Worm (Caenorhabditis elegans): Measurements from ENCODE around the gene ZK1290.14.

Gene ZK1290.14

DNA sequence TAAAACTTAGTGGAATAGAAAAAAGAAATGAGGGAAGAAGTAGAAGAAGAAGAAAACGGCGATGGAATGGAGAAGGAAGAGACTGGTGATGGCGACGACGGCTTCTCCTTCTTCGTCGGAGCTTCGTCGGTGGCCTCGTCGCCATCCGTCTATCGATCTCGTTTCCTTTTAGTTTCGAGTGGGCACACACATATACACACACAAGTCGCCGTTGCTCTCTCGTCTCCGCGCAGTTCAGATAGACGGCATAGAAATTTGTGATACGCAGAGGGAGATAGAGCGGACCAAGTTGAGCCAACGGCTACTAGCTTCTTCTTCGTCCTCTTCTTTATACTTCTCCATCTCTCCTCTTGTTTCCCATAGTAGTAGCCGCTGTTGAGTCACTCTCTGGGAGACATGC is 37.8 kb upstream of the ZK1290.14 start:
- TF ChIP-seq jun-1 (tag; optimal IDR thresholded peaks at IDR 0.05) (no peak), nfya-1 (tag; optimal IDR thresholded peaks at IDR 0.05; ENCODE audit: insufficient read depth) (peak; percentile 55), nhr-25 (tag; optimal IDR thresholded peaks at IDR 0.05) (no peak), hmg-11 (tag; optimal IDR thresholded peaks at IDR 0.05) (peak; percentile 35), daf-12 (tag; optimal IDR thresholded peaks at IDR 0.05) (no peak), fkh-10 (GFP tag; optimal IDR thresholded peaks at IDR 0.05) (peak; percentile 38), nhr-76 (tag; optimal IDR thresholded peaks at IDR 0.05) (no peak), tbx-2 (tag; optimal IDR thresholded peaks at IDR 0.05) (peak; percentile 20), lin-39 (tag; optimal IDR thresholded peaks at IDR 0.05) (peak; percentile 28), nhr-11 (tag; optimal IDR thresholded peaks at IDR 0.05) (no peak), sea-2 (GFP tag; optimal IDR thresholded peaks at IDR 0.05) (no peak), ztf-4 (tag; optimal IDR thresholded peaks at IDR 0.05) (no peak), skn-1 (tag; optimal IDR thresholded peaks at IDR 0.05) (peak; percentile 50)

DNA sequence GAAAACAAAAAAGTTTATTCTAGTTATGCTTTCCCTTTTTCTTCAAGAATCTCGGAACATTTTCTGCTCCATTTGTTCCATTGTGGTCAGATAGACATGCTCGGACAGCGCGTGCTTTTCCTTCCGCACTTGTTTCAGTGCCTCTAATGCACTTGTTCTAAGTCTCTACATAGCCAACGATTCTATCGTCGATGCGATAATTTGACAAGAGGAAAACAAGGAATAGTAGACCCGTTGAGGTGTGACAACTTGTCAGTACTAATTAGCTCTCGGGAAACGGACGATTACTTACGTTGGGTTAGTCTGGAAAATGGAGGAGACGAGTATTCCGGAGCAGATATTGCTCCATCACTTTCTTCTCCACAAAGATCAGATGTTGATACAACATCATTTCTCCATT is 32.9 kb upstream of the ZK1290.14 start:
- TF ChIP-seq snpc-4 (tag; optimal IDR thresholded peaks at IDR 0.05) (no peak), ztf-11 (tag; optimal IDR thresholded peaks at IDR 0.05) (no peak), elt-3 (tag; optimal IDR thresholded peaks at IDR 0.05) (no peak), egl-5 (tag; optimal IDR thresholded peaks at IDR 0.05) (no peak), eor-1 (tag; optimal IDR thresholded peaks at IDR 0.05) (no peak), daf-12 (tag; optimal IDR thresholded peaks at IDR 0.05) (no peak), mdl-1 (tag; optimal IDR thresholded peaks at IDR 0.05) (no peak), nhr-77 (tag; optimal IDR thresholded peaks at IDR 0.05) (no peak), ama-1 (optimal IDR thresholded peaks at IDR 0.05) (no peak), jun-1 (tag; optimal IDR thresholded peaks at IDR 0.05) (no peak), nhr-76 (tag; optimal IDR thresholded peaks at IDR 0.05) (no peak), skn-1 (tag; optimal IDR thresholded peaks at IDR 0.05) (no peak), unc-62 (GFP tag; optimal IDR thresholded peaks at IDR 0.05) (no peak), nhr-23 (tag; optimal IDR thresholded peaks at IDR 0.05) (no peak), mml-1 (tag; optimal IDR thresholded peaks at IDR 0.05) (no peak), nhr-67 (tag; optimal IDR thresholded peaks at IDR 0.05) (no peak), R02D3.7 (tag; optimal IDR thresholded peaks at IDR 0.05) (no peak), ztf-4 (tag; optimal IDR thresholded peaks at IDR 0.05) (no peak), pqm-1 (tag; optimal IDR thresholded peaks at IDR 0.05) (no peak)

DNA sequence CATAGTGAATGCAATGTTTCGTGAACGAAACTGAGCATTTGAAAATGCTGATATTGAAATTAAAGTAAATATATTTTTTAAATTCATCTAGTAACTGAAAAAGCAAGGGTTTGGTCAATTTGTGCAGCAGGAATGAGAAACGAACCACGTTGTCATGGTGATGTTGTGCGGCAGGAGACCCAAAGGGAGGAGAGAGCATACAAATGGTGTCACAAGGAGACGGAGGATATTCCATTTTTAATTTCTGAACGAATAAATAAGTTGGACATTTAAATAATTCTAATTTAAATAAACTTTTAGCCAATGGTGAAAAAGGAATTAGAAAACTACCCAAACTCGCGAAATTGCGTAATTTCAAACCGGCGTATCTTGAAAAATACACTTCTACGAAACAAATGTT is 28.2 kb upstream of the ZK1290.14 start, which contains the start of gene mks-3:
Gene mks-3 (minus strand): TSS at position 101 of the 400 bp plus-strand sequence.
- TF ChIP-seq nhr-23 (tag; optimal IDR thresholded peaks at IDR 0.05), result no peak
- no peak for TF ChIP-seq lin-39 (tag; optimal IDR thresholded peaks at IDR 0.05)
- no peak for TF ChIP-seq egl-27 (tag; optimal IDR thresholded peaks at IDR 0.05)
- TF ChIP-seq ceh-9 (tag; optimal IDR thresholded peaks at IDR 0.05), result no peak
- no peak for TF ChIP-seq unc-39 (tag; optimal IDR thresholded peaks at IDR 0.05)
- TF ChIP-seq nhr-77 (tag; optimal IDR thresholded peaks at IDR 0.05), result no peak
- TF ChIP-seq snpc-4 (tag; optimal IDR thresholded peaks at IDR 0.05), result no peak
- no peak for TF ChIP-seq mml-1 (tag; optimal IDR thresholded peaks at IDR 0.05)
- TF ChIP-seq ztf-11 (tag; optimal IDR thresholded peaks at IDR 0.05), result no peak
- TF ChIP-seq nhr-25 (tag; optimal IDR thresholded peaks at IDR 0.05), result no peak
- TF ChIP-seq daf-12 (tag; optimal IDR thresholded peaks at IDR 0.05), result no peak
- TF ChIP-seq mdl-1 (tag; optimal IDR thresholded peaks at IDR 0.05), result no peak
- TF ChIP-seq eor-1 (tag; optimal IDR thresholded peaks at IDR 0.05), result no peak
- no peak for TF ChIP-seq egl-5 (tag; optimal IDR thresholded peaks at IDR 0.05)
- no peak for TF ChIP-seq ZK546.5 (tag; optimal IDR thresholded peaks at IDR 0.05)
- no peak for TF ChIP-seq unc-62 (GFP tag; optimal IDR thresholded peaks at IDR 0.05)
- no peak for TF ChIP-seq jun-1 (tag; optimal IDR thresholded peaks at IDR 0.05)

DNA sequence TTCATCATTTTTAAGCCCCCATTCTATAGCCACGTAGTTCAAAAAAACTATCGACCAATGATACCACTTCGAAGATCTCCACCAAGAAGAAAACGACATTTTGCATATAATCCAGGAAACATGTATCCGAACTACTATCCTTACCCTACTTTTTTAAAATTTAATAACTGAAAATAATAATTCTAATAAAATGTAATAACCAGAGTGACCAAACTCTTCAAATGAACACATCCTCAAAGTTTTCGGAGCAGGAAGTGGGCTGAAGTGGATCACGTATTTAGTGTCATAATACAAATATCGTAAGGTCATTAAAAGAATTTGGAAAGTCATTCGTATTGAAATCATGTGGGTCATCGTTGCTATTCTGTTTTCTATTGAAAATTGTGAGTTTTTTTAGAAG is 22.0 kb upstream of the ZK1290.14 start, which contains the start of gene F35D2.6:
Gene F35D2.6 (plus strand): TSS at position 301 of the 400 bp plus-strand sequence.
- TF ChIP-seq nhr-76 (tag; optimal IDR thresholded peaks at IDR 0.05) (no peak), egl-5 (tag; optimal IDR thresholded peaks at IDR 0.05) (no peak), ztf-4 (tag; optimal IDR thresholded peaks at IDR 0.05) (no peak), ceh-82 (tag; optimal IDR thresholded peaks at IDR 0.05) (no peak), pqm-1 (tag; optimal IDR thresholded peaks at IDR 0.05) (no peak), aly-2 (tag; optimal IDR thresholded peaks at IDR 0.05) (no peak), pha-4 (tag; optimal IDR thresholded peaks at IDR 0.05) (no peak), elt-3 (tag; optimal IDR thresholded peaks at IDR 0.05) (no peak), lin-15B (tag; optimal IDR thresholded peaks at IDR 0.05) (no peak), lin-39 (tag; optimal IDR thresholded peaks at IDR 0.05) (no peak), ceh-9 (tag; optimal IDR thresholded peaks at IDR 0.05) (no peak), nhr-12 (tag; optimal IDR thresholded peaks at IDR 0.05) (no peak), nhr-77 (tag; optimal IDR thresholded peaks at IDR 0.05) (no peak), lsy-12 (tag; optimal IDR thresholded peaks at IDR 0.05) (no peak), eor-1 (tag; optimal IDR thresholded peaks at IDR 0.05) (no peak), nhr-67 (tag; optimal IDR thresholded peaks at IDR 0.05) (no peak), nhr-23 (tag; optimal IDR thresholded peaks at IDR 0.05) (no peak), nhr-237 (tag; optimal IDR thresholded peaks at IDR 0.05) (no peak)

All from whole organism, L3 larva.